Fruit fly (Drosophila melanogaster) whole organism, embryonic: Measurements from ENCODE around the gene CG4820.
A peak's percentile ranks its signal among the peaks of the same experiment; 100 is the strongest.

Experiments
- Awh ChIP-seq: fragments of 200-800 bp; sonication (Bioruptor generic); IDR thresholded peaks from 2 replicates; pipeline ENCODE4, ENCODE4 v1.3.6; 2022; ENCODE audit warnings: missing biosample characterization, missing genetic modification characterization
- Bgb ChIP-seq: fragments of 200-800 bp; sonication (Bioruptor generic); IDR thresholded peaks from 2 replicates; pipeline ENCODE4 v1.3.6; 2022; ENCODE audit warnings: missing biosample characterization, missing genetic modification characterization; ENCODE audit not compliant: partially characterized antibody
- CG10979 ChIP-seq: fragments of 200-800 bp; sonication (Bioruptor generic); optimal IDR thresholded peaks from 2 replicates; lab custom pipeline; 2018; ENCODE audit warnings: missing biosample characterization, mild to moderate bottlenecking, missing genetic modification characterization, moderate library complexity
- CG13287 ChIP-seq: fragments of 200-800 bp; sonication (Bioruptor generic); IDR thresholded peaks from 2 replicates; pipeline ENCODE4 v1.3.6; 2022; ENCODE audit warnings: missing biosample characterization, missing genetic modification characterization; ENCODE audit not compliant: partially characterized antibody
- CG13296 ChIP-seq: fragments of 200-800 bp; sonication (Bioruptor generic); optimal IDR thresholded peaks from 3 replicates; lab custom pipeline; 2018; ENCODE audit warnings: missing biosample characterization, mild to moderate bottlenecking, missing genetic modification characterization
- CG15479 ChIP-seq: fragments of 200-800 bp; sonication (Bioruptor generic); optimal IDR thresholded peaks from 3 replicates; lab custom pipeline; 2019; ENCODE audit warnings: missing biosample characterization, mild to moderate bottlenecking, missing genetic modification characterization, moderate library complexity
- CG16815 ChIP-seq: fragments of 200-800 bp; sonication (Bioruptor generic); optimal IDR thresholded peaks from 3 replicates; lab custom pipeline; 2017; ENCODE audit warnings: missing biosample characterization, mild to moderate bottlenecking, missing genetic modification characterization
- CG17361 ChIP-seq: fragments of 200-800 bp; sonication (Bioruptor generic); IDR thresholded peaks from 3 replicates; pipeline ENCODE4 v1.3.6; 2022; ENCODE audit warnings: missing biosample characterization, missing genetic modification characterization
- CG18599 ChIP-seq: fragments of 200-800 bp; sonication (Bioruptor generic); optimal IDR thresholded peaks from 3 replicates; lab custom pipeline; 2017; ENCODE audit warnings: missing biosample characterization, missing genetic modification characterization, mild to moderate bottlenecking, moderate library complexity, missing genetic modification reagents
- CG18619 ChIP-seq: fragments of 200-800 bp; sonication (Bioruptor generic); optimal IDR thresholded peaks from 3 replicates; lab custom pipeline; 2017; ENCODE audit warnings: missing biosample characterization, mild to moderate bottlenecking, missing genetic modification characterization
- CG3163 ChIP-seq: fragments of 200-800 bp; sonication (Bioruptor generic); optimal IDR thresholded peaks from 3 replicates; lab custom pipeline; 2016; ENCODE audit warnings: missing biosample characterization, missing genetic modification characterization
- CG32532 ChIP-seq: fragments of 200-800 bp; sonication (Bioruptor generic); IDR thresholded peaks from 2 replicates; pipeline ENCODE4 v1.3.6; 2022; ENCODE audit warnings: missing biosample characterization, missing genetic modification characterization
- CG32767 ChIP-seq: fragments of 200-800 bp; sonication (Bioruptor generic); IDR thresholded peaks from 2 replicates; pipeline ENCODE4 v1.3.6; 2022; ENCODE audit warnings: missing biosample characterization, missing genetic modification characterization
- CG6854 ChIP-seq: fragments of 200-800 bp; sonication (Bioruptor generic); optimal IDR thresholded peaks from 3 replicates; lab custom pipeline; 2017; ENCODE audit warnings: missing biosample characterization, mild to moderate bottlenecking, missing genetic modification characterization
- CTCF ChIP-seq: fragments of 200-800 bp; sonication (Bioruptor generic); optimal IDR thresholded peaks from 2 replicates; lab custom pipeline; 2017; ENCODE audit warnings: missing biosample characterization, mild to moderate bottlenecking, missing genetic modification characterization, moderate library complexity
- GATAe ChIP-seq: fragments of 200-800 bp; sonication (Bioruptor generic); conservative IDR thresholded peaks from 2 replicates; pipeline ENCODE4 v1.3.6; 2022; ENCODE audit warnings: missing biosample characterization, missing genetic modification characterization
- HLHmδ ChIP-seq: fragments of 200-800 bp; sonication (Bioruptor generic); optimal IDR thresholded peaks from 2 replicates; lab custom pipeline; 2018; ENCODE audit warnings: missing biosample characterization, mild to moderate bottlenecking, missing genetic modification characterization, moderate library complexity
- Hr78 ChIP-seq, 2 experiments: fragments of 200-800 bp in 1 of 2; fragments of >200 bp in 1 of 2; sonication (Bioruptor generic) in 1 of 2; optimal IDR thresholded peaks; 2 replicates each; lab custom pipeline; 2017 to 2019; ENCODE audit warnings: missing biosample characterization in 2 of 2, missing genetic modification characterization in 2 of 2, mild to moderate bottlenecking in 1 of 2, moderate library complexity in 1 of 2
- Jarid2 ChIP-seq: fragments of 200-800 bp; sonication (Bioruptor generic); optimal IDR thresholded peaks from 3 replicates; lab custom pipeline; 2017; ENCODE audit warnings: mild to moderate bottlenecking, missing biosample characterization, missing genetic modification reagents, missing genetic modification characterization
- Nf-YA ChIP-seq: fragments of 200-800 bp; sonication (Bioruptor generic); IDR thresholded peaks from 2 replicates; pipeline ENCODE4 v1.3.6; 2022; ENCODE audit warnings: missing biosample characterization, missing genetic modification characterization
- Optix ChIP-seq: fragments of 200-800 bp; sonication (Bioruptor generic); IDR thresholded peaks from 3 replicates; pipeline ENCODE4 v1.3.6; 2022; ENCODE audit warnings: missing biosample characterization, missing genetic modification characterization
- Pdp1 ChIP-seq, 2 experiments: fragments of 200-800 bp; sonication (Bioruptor generic); optimal IDR thresholded peaks; 3 replicates each; lab custom pipeline; 2016; ENCODE audit warnings: missing biosample characterization in 2 of 2, missing genetic modification characterization in 2 of 2, mild to moderate bottlenecking in 1 of 2, moderate library complexity in 1 of 2
- Rfx ChIP-seq: fragments of 200-800 bp; sonication (Bioruptor generic); IDR thresholded peaks from 2 replicates; pipeline ENCODE4 v1.3.6; 2022; ENCODE audit warnings: missing biosample characterization, missing genetic modification characterization
- Trl ChIP-seq, 3 experiments: fragments of >200 bp in 2 of 3; fragments of 200-800 bp in 1 of 3; sonication (Bioruptor generic) in 1 of 3; optimal IDR thresholded peaks; 2 replicates in 1 of 3; 3 replicates in 2 of 3; lab custom pipeline; 2016 to 2017; ENCODE audit warnings: missing biosample characterization in 1 of 3, missing genetic modification characterization in 1 of 3
- Vsx1 ChIP-seq: fragments of 200-800 bp; sonication (Bioruptor generic); optimal IDR thresholded peaks from 2 replicates; lab custom pipeline; 2017; ENCODE audit warnings: missing biosample characterization, mild to moderate bottlenecking, missing genetic modification characterization, missing genetic modification reagents
- al ChIP-seq: fragments of 200-800 bp; sonication (Bioruptor generic); IDR thresholded peaks from 2 replicates; pipeline ENCODE4 v1.3.6; 2022; ENCODE audit warnings: missing biosample characterization, missing genetic modification characterization
- az2 ChIP-seq: fragments of 200-800 bp; sonication (Bioruptor generic); optimal IDR thresholded peaks from 3 replicates; lab custom pipeline; 2016; ENCODE audit warnings: missing biosample characterization, missing genetic modification characterization
- chinmo ChIP-seq: fragments of 200-800 bp; sonication (Bioruptor generic); IDR thresholded peaks from 4 replicates; pipeline ENCODE4 v1.3.6; 2022; ENCODE audit warnings: missing biosample characterization, missing genetic modification characterization; ENCODE audit not compliant: partially characterized antibody
- exex ChIP-seq: fragments of 200-800 bp; sonication (Bioruptor generic); optimal IDR thresholded peaks from 4 replicates; lab custom pipeline; 2018; ENCODE audit warnings: missing biosample characterization, mild to moderate bottlenecking, missing genetic modification characterization, moderate library complexity
- gem ChIP-seq: fragments of 200-800 bp; sonication (Bioruptor generic); optimal IDR thresholded peaks from 2 replicates; lab custom pipeline; 2019; ENCODE audit warnings: missing biosample characterization, mild to moderate bottlenecking, missing genetic modification characterization, moderate library complexity
- lab ChIP-seq: fragments of 200-800 bp; sonication (Bioruptor generic); optimal IDR thresholded peaks from 3 replicates; lab custom pipeline; 2017; ENCODE audit warnings: missing biosample characterization, missing genetic modification characterization, mild to moderate bottlenecking, moderate library complexity, missing genetic modification reagents
- mirr ChIP-seq: fragments of 200-800 bp; sonication (Bioruptor generic); optimal IDR thresholded peaks from 3 replicates; lab custom pipeline; 2018; ENCODE audit warnings: missing biosample characterization, mild to moderate bottlenecking, missing genetic modification characterization
- otp ChIP-seq: fragments of 200-800 bp; sonication (Bioruptor generic); IDR thresholded peaks from 3 replicates; pipeline ENCODE4, ENCODE4 v1.3.6; 2022; ENCODE audit warnings: missing biosample characterization, missing genetic modification characterization
- sd ChIP-seq: fragments of 200-800 bp; sonication (Bioruptor generic); optimal IDR thresholded peaks from 3 replicates; lab custom pipeline; 2018; ENCODE audit warnings: missing biosample characterization, mild to moderate bottlenecking, missing genetic modification characterization, moderate library complexity
- sens ChIP-seq: fragments of 200-800 bp; sonication (Bioruptor generic); peaks from one replicate; lab custom pipeline; 2016; ENCODE audit warnings: missing biosample characterization, missing genetic modification characterization
- sqz ChIP-seq: fragments of 200-800 bp; sonication (Bioruptor generic); optimal IDR thresholded peaks from 3 replicates; lab custom pipeline; 2018; ENCODE audit warnings: missing biosample characterization, mild to moderate bottlenecking, missing genetic modification characterization
- sug ChIP-seq: fragments of 200-800 bp; optimal IDR thresholded peaks from 2 replicates; lab custom pipeline; 2019; ENCODE audit warnings: missing biosample characterization, mild to moderate bottlenecking, missing genetic modification characterization, moderate library complexity
- z ChIP-seq: fragments of 200-800 bp; sonication (Bioruptor generic); IDR thresholded peaks from 3 replicates; pipeline ENCODE4 v1.3.6; 2022; ENCODE audit warnings: missing biosample characterization, missing genetic modification characterization

CG4820 gene

dm6 chr3R:11170146-11170545 lies 46.2 kb upstream of the CG4820 start, which contains the start of gene Ugt35B1:
Ugt35B1 (minus strand) TSS chr3R:11170246.
- TF ChIP-seq Awh (GFP tag; lab: Robert Waterston, UW) = no peak

- TF ChIP-seq otp (GFP tag; lab: Robert Waterston, UW) = 0 out of 3 replicates have a peak, but pooled peaks have one; percentile 12
- no peak for TF ChIP-seq az2 (GFP tag; lab: Kevin White, UChicago)
- peak in 1 of 2 experiments; percentile 1 for TF ChIP-seq Hr78 (GFP tag; optimal IDR thresholded peaks at IDR 0.05; lab: Kevin White, UChicago)
- peak; percentile 66 for TF ChIP-seq sd (tag; lab: Kevin White, UChicago)
- TF ChIP-seq z (GFP tag; lab: Robert Waterston, UW) = peak; percentile 61; the same call in 2 of the 3 replicates
- TF ChIP-seq Vsx1 = peak; percentile 89
- no peak for TF ChIP-seq HLHmδ
- 0 out of 2 replicates have a peak, but pooled peaks have one; percentile 15 for TF ChIP-seq al
- no peak for TF ChIP-seq CG18619 (GFP tag; lab: Kevin White, UChicago)
- TF ChIP-seq CG10979 (tag; lab: Kevin White, UChicago) = no peak
- no peak for TF ChIP-seq Optix
- no peak for TF ChIP-seq CG32767 (GFP tag; lab: Robert Waterston, UW)
- TF ChIP-seq Rfx (GFP tag; lab: Robert Waterston, UW) = 0 out of 2 replicates have a peak, but pooled peaks have one; percentile 7
- peak; percentile 13 for TF ChIP-seq sens (GFP tag; lab: Kevin White, UChicago)
- peak; percentile 1 for TF ChIP-seq CG18599 (GFP tag; lab: Kevin White, UChicago)
- peak; percentile 51 for TF ChIP-seq lab (GFP tag; lab: Kevin White, UChicago)
- peak; percentile 67 to 75 for TF ChIP-seq Trl (optimal IDR thresholded peaks at IDR 0.05; lab: Kevin White, UChicago)
- no peak for TF ChIP-seq Trl (GFP tag; optimal IDR thresholded peaks at IDR 0.05; lab: Kevin White, UChicago)
- no peak for TF ChIP-seq CG16815 (GFP tag; lab: Kevin White, UChicago)
- no peak for TF ChIP-seq gem (tag; lab: Kevin White, UChicago)
- peak; percentile 28 for TF ChIP-seq sug (tag; lab: Kevin White, UChicago)
- no peak for TF ChIP-seq CTCF (GFP tag; lab: Kevin White, UChicago)
- TF ChIP-seq Bgb (GFP tag; lab: Robert Waterston, UW) = 0 out of 2 replicates have a peak, but pooled peaks have one; percentile 12
- peak; percentile 91 for TF ChIP-seq exex
- peak; percentile 23; the same call in 1 of the 2 replicates for TF ChIP-seq CG13287 (GFP tag; lab: Robert Waterston, UW)
- TF ChIP-seq CG6854 (GFP tag; lab: Kevin White, UChicago) = no peak
- no peak for TF ChIP-seq Nf-YA (GFP tag; lab: Robert Waterston, UW)
- TF ChIP-seq CG15479 = no peak
- TF ChIP-seq GATAe (GFP tag; lab: Robert Waterston, UW) = peak; percentile 44; the same call in 1 of the 2 replicates
- TF ChIP-seq mirr (GFP tag; lab: Kevin White, UChicago) = peak; percentile 68
- peak; percentile 10 for TF ChIP-seq CG13296 (GFP tag; lab: Kevin White, UChicago)
- TF ChIP-seq sqz = no peak
- TF ChIP-seq CG3163 (GFP tag; lab: Kevin White, UChicago) = peak; percentile 77
- TF ChIP-seq Pdp1 (GFP tag; optimal IDR thresholded peaks at IDR 0.05; lab: Kevin White, UChicago) = peak in 1 of 2 experiments; percentile 92
- TF ChIP-seq Jarid2 (GFP tag; lab: Kevin White, UChicago) = peak; percentile 71
- TF ChIP-seq chinmo (GFP tag; lab: Robert Waterston, UW) = 0 out of 4 replicates have a peak, but pooled peaks have one; percentile 76
- no peak for TF ChIP-seq CG17361 (GFP tag; lab: Robert Waterston, UW)
- peak; percentile 7; the same call in 1 of the 2 replicates for TF ChIP-seq CG32532 (GFP tag; lab: Robert Waterston, UW)
Measured at dm6 chr3R:11172460-11173168, 43.7 kb upstream of the CG4820 start, which contains the start of gene Ugt35A1. Ugt35A1 (minus strand) TSS chr3R:11172664.
